Fruit fly (Drosophila melanogaster) whole organism, embryonic: Measurements from ENCODE around the gene SPoCk.
A peak's percentile ranks its signal among the peaks of the same experiment; 100 is the strongest.

ENCODE experiments used
- Aef1 ChIP-seq: fragments of 200-800 bp; sonication (Bioruptor generic); IDR thresholded peaks from 3 replicates; pipeline ENCODE4 v1.3.6; 2022; ENCODE audit warnings: missing biosample characterization, missing genetic modification characterization
- Antp ChIP-seq: fragments of 200-800 bp; sonication (Bioruptor generic); optimal IDR thresholded peaks from 3 replicates; lab custom pipeline; 2016; ENCODE audit warnings: missing biosample characterization, missing genetic modification characterization
- BEAF-32 ChIP-seq: fragments of 200-800 bp; sonication (Bioruptor generic); optimal IDR thresholded peaks from 3 replicates; lab custom pipeline; 2017; ENCODE audit warnings: missing biosample characterization, missing genetic modification characterization, mild to moderate bottlenecking, moderate library complexity, missing genetic modification reagents
- CG11696 ChIP-seq: fragments of 200-800 bp; sonication (Bioruptor generic); IDR thresholded peaks from 2 replicates; pipeline ENCODE4 v1.3.6; 2022; ENCODE audit warnings: missing biosample characterization, missing genetic modification characterization
- CG14441 ChIP-seq: fragments of 200-800 bp; sonication (Bioruptor generic); IDR thresholded peaks from 2 replicates; pipeline ENCODE4 v1.3.6; 2022; ENCODE audit warnings: missing biosample characterization, missing genetic modification characterization
- CG15696 ChIP-seq: fragments of 200-800 bp; sonication (Bioruptor generic); optimal IDR thresholded peaks from 2 replicates; lab custom pipeline; 2019; ENCODE audit warnings: missing biosample characterization, mild to moderate bottlenecking, missing genetic modification characterization, moderate library complexity
- CG16779 ChIP-seq: fragments of 200-800 bp; sonication (Bioruptor generic); IDR thresholded peaks from 2 replicates; pipeline ENCODE4 v1.3.6; 2022; ENCODE audit warnings: missing biosample characterization, missing genetic modification characterization
- CG17385 ChIP-seq: fragments of 200-800 bp; sonication (Bioruptor generic); optimal IDR thresholded peaks from 3 replicates; lab custom pipeline; 2018; ENCODE audit warnings: missing biosample characterization, mild to moderate bottlenecking, missing genetic modification characterization
- CG17568 ChIP-seq: fragments of 200-800 bp; sonication (Bioruptor generic); optimal IDR thresholded peaks from 2 replicates; lab custom pipeline; 2018; ENCODE audit warnings: missing biosample characterization, mild to moderate bottlenecking, missing genetic modification characterization, moderate library complexity
- CG2678 ChIP-seq: fragments of 200-800 bp; sonication (Bioruptor generic); optimal IDR thresholded peaks from 3 replicates; lab custom pipeline; 2019; ENCODE audit warnings: missing biosample characterization, mild to moderate bottlenecking, missing genetic modification characterization, moderate library complexity
- CG2712 ChIP-seq: fragments of 200-800 bp; optimal IDR thresholded peaks from 3 replicates; lab custom pipeline; 2019; ENCODE audit warnings: missing biosample characterization, mild to moderate bottlenecking, missing genetic modification characterization, moderate library complexity
- CG30020 ChIP-seq: fragments of 200-800 bp; optimal IDR thresholded peaks from 2 replicates; lab custom pipeline; 2019; ENCODE audit warnings: missing biosample characterization, mild to moderate bottlenecking, missing genetic modification characterization, moderate library complexity
- CG31365 ChIP-seq: fragments of 200-800 bp; sonication (Bioruptor generic); optimal IDR thresholded peaks from 2 replicates; lab custom pipeline; 2018; ENCODE audit warnings: missing biosample characterization, mild to moderate bottlenecking, missing genetic modification characterization
- CG33213 ChIP-seq: fragments of 200-800 bp; sonication (Bioruptor generic); optimal IDR thresholded peaks from 3 replicates; lab custom pipeline; 2016; ENCODE audit warnings: missing biosample characterization, missing genetic modification characterization
- CG34422 ChIP-seq: fragments of 200-800 bp; sonication (Bioruptor generic); IDR thresholded peaks from 3 replicates; pipeline ENCODE4 v1.3.6; 2022; ENCODE audit warnings: missing biosample characterization, missing genetic modification characterization
- CG4328 ChIP-seq: fragments of 200-800 bp; sonication (Bioruptor generic); optimal IDR thresholded peaks from 3 replicates; lab custom pipeline; 2017; ENCODE audit warnings: missing biosample characterization, missing genetic modification reagents, missing genetic modification characterization
- CG5180 ChIP-seq: fragments of 200-800 bp; sonication (Bioruptor generic); optimal IDR thresholded peaks from 3 replicates; lab custom pipeline; 2017; ENCODE audit warnings: missing biosample characterization, missing genetic modification characterization, mild to moderate bottlenecking, moderate library complexity, missing genetic modification reagents
- CG5953 ChIP-seq: fragments of 200-800 bp; sonication (Bioruptor generic); IDR thresholded peaks from 2 replicates; pipeline ENCODE4 v1.3.6; 2022; ENCODE audit warnings: missing biosample characterization, missing genetic modification characterization
- CG6254 ChIP-seq: fragments of 200-800 bp; sonication (Bioruptor generic); optimal IDR thresholded peaks from 3 replicates; lab custom pipeline; 2017; ENCODE audit warnings: mild to moderate bottlenecking, missing biosample characterization, missing genetic modification reagents, missing genetic modification characterization
- CG7963 ChIP-seq: fragments of 200-800 bp; sonication (Bioruptor generic); IDR thresholded peaks from 3 replicates; pipeline ENCODE4 v1.3.6; 2022; ENCODE audit warnings: missing biosample characterization, missing genetic modification characterization; ENCODE audit not compliant: partially characterized antibody
- CG8478 ChIP-seq: fragments of >200 bp; optimal IDR thresholded peaks from 2 replicates; lab custom pipeline; 2018
- CTCF ChIP-seq: fragments of 200-800 bp; sonication (Bioruptor generic); optimal IDR thresholded peaks from 2 replicates; lab custom pipeline; 2017; ENCODE audit warnings: missing biosample characterization, mild to moderate bottlenecking, missing genetic modification characterization, moderate library complexity
- Dfd ChIP-seq, 2 experiments: fragments of >200 bp; optimal IDR thresholded peaks; 2 replicates each; lab custom pipeline; 2017; ENCODE audit warnings: missing biosample characterization in 2 of 2, missing genetic modification characterization in 2 of 2
- Eip74EF ChIP-seq, 2 experiments: fragments of 200-800 bp in 1 of 2; fragments of >200 bp in 1 of 2; sonication (Bioruptor generic) in 1 of 2; optimal IDR thresholded peaks; 2 replicates each; lab custom pipeline; 2017 to 2019; ENCODE audit warnings: missing biosample characterization in 2 of 2, missing genetic modification characterization in 2 of 2, mild to moderate bottlenecking in 1 of 2, moderate library complexity in 1 of 2
- Ets65A ChIP-seq: fragments of 200-800 bp; sonication (Bioruptor generic); peaks from one replicate; lab custom pipeline; 2016; ENCODE audit warnings: missing biosample characterization, missing genetic modification characterization
- H15 ChIP-seq: fragments of 200-800 bp; sonication (Bioruptor generic); IDR thresholded peaks from 3 replicates; pipeline ENCODE4 v1.3.6; 2022; ENCODE audit warnings: missing biosample characterization, missing genetic modification characterization
- Hey ChIP-seq: fragments of 200-800 bp; sonication (Bioruptor generic); optimal IDR thresholded peaks from 3 replicates; lab custom pipeline; 2018; ENCODE audit warnings: missing biosample characterization, mild to moderate bottlenecking, missing genetic modification characterization
- Hmr ChIP-seq: fragments of 200-800 bp; sonication (Bioruptor generic); optimal IDR thresholded peaks from 3 replicates; lab custom pipeline; 2017; ENCODE audit warnings: mild to moderate bottlenecking, missing biosample characterization, missing genetic modification reagents, missing genetic modification characterization
- NC2β ChIP-seq: fragments of 200-800 bp; sonication (Bioruptor generic); optimal IDR thresholded peaks from 2 replicates; lab custom pipeline; 2016; ENCODE audit warnings: missing biosample characterization, missing genetic modification characterization
- Nf-YB ChIP-seq: fragments of 200-800 bp; sonication (Bioruptor generic); optimal IDR thresholded peaks from 3 replicates; lab custom pipeline; 2019; ENCODE audit warnings: missing biosample characterization, mild to moderate bottlenecking, missing genetic modification characterization, moderate library complexity
- NfI ChIP-seq: fragments of 200-800 bp; sonication (Bioruptor generic); optimal IDR thresholded peaks from 3 replicates; lab custom pipeline; 2018; ENCODE audit warnings: missing biosample characterization, mild to moderate bottlenecking, missing genetic modification characterization, moderate library complexity
- Ravus ChIP-seq: fragments of 200-800 bp; sonication (Bioruptor generic); IDR thresholded peaks from 2 replicates; pipeline ENCODE4 v1.3.6; 2022; ENCODE audit warnings: missing biosample characterization, missing genetic modification characterization
- Rx ChIP-seq: fragments of 200-800 bp; sonication (Bioruptor generic); IDR thresholded peaks from 2 replicates; pipeline ENCODE4 v1.3.6; 2022; ENCODE audit warnings: missing biosample characterization, missing genetic modification characterization
- Scr ChIP-seq: fragments of 200-800 bp; sonication (Bioruptor generic); IDR thresholded peaks from 2 replicates; pipeline ENCODE4 v1.3.6; 2022; ENCODE audit warnings: missing biosample characterization, missing genetic modification characterization; ENCODE audit not compliant: partially characterized antibody
- Sry-δ ChIP-seq: fragments of 200-800 bp; sonication (Bioruptor generic); optimal IDR thresholded peaks from 2 replicates; lab custom pipeline; 2016; ENCODE audit warnings: missing biosample characterization, missing genetic modification characterization
- Stat92E ChIP-seq, 3 experiments: fragments of >200 bp in 2 of 3; fragments of 200-800 bp in 1 of 3; sonication (Bioruptor generic) in 1 of 3; optimal IDR thresholded peaks; 2 replicates each; lab custom pipeline; 2017 to 2019; ENCODE audit warnings: missing biosample characterization in 3 of 3, missing genetic modification characterization in 3 of 3, mild to moderate bottlenecking in 1 of 3, moderate library complexity in 1 of 3
- ac ChIP-seq: fragments of 200-800 bp; sonication (Bioruptor generic); optimal IDR thresholded peaks from 3 replicates; lab custom pipeline; 2017; ENCODE audit warnings: missing biosample characterization, mild to moderate bottlenecking, missing genetic modification characterization
- btn ChIP-seq: fragments of 200-800 bp; sonication (Bioruptor generic); optimal IDR thresholded peaks from 2 replicates; lab custom pipeline; 2016; ENCODE audit warnings: missing biosample characterization, missing genetic modification characterization
- chinmo ChIP-seq: fragments of 200-800 bp; sonication (Bioruptor generic); IDR thresholded peaks from 4 replicates; pipeline ENCODE4 v1.3.6; 2022; ENCODE audit warnings: missing biosample characterization, missing genetic modification characterization; ENCODE audit not compliant: partially characterized antibody
- dan ChIP-seq: fragments of 200-800 bp; sonication (Bioruptor generic); IDR thresholded peaks from 2 replicates; pipeline ENCODE4 v1.3.6; 2022; ENCODE audit warnings: missing biosample characterization, missing genetic modification characterization
- dm ChIP-seq: fragments of 200-800 bp; sonication (Bioruptor generic); optimal IDR thresholded peaks from 3 replicates; lab custom pipeline; 2016; ENCODE audit warnings: missing biosample characterization, missing genetic modification characterization
- gem ChIP-seq: fragments of 200-800 bp; sonication (Bioruptor generic); optimal IDR thresholded peaks from 2 replicates; lab custom pipeline; 2019; ENCODE audit warnings: missing biosample characterization, mild to moderate bottlenecking, missing genetic modification characterization, moderate library complexity
- grau ChIP-seq: fragments of 200-800 bp; optimal IDR thresholded peaks from 3 replicates; lab custom pipeline; 2019; ENCODE audit warnings: missing biosample characterization, mild to moderate bottlenecking, missing genetic modification characterization, moderate library complexity
- ken ChIP-seq: fragments of 200-800 bp; sonication (Bioruptor generic); IDR thresholded peaks from 3 replicates; pipeline ENCODE4 v1.3.6; 2022; ENCODE audit warnings: missing biosample characterization, missing genetic modification characterization
- lov ChIP-seq, 2 experiments: fragments of 200-800 bp in 1 of 2; fragments of >200 bp in 1 of 2; sonication (Bioruptor generic) in 1 of 2; IDR thresholded peaks in 1 of 2; optimal IDR thresholded peaks in 1 of 2; 2 replicates in 1 of 2; 3 replicates in 1 of 2; pipeline versions ENCODE4 v1.3.6 to Lab custom; 2017 to 2022; ENCODE audit warnings: missing biosample characterization in 1 of 2, missing genetic modification characterization in 1 of 2
- onecut ChIP-seq: fragments of 200-800 bp; sonication (Bioruptor generic); IDR thresholded peaks from 2 replicates; pipeline ENCODE4 v1.3.6; 2022; ENCODE audit warnings: missing biosample characterization, missing genetic modification characterization
- sens ChIP-seq: fragments of 200-800 bp; sonication (Bioruptor generic); peaks from one replicate; lab custom pipeline; 2016; ENCODE audit warnings: missing biosample characterization, missing genetic modification characterization
- slou ChIP-seq: fragments of 200-800 bp; sonication (Bioruptor generic); optimal IDR thresholded peaks from 3 replicates; lab custom pipeline; 2016; ENCODE audit warnings: missing biosample characterization, missing genetic modification characterization
- ssp ChIP-seq: fragments of 200-800 bp; sonication (Bioruptor generic); IDR thresholded peaks from 2 replicates; pipeline ENCODE4 v1.3.6; 2022; ENCODE audit warnings: missing biosample characterization, missing genetic modification characterization
- stwl ChIP-seq: fragments of 200-800 bp; sonication (Bioruptor generic); optimal IDR thresholded peaks from 3 replicates; lab custom pipeline; 2018; ENCODE audit warnings: missing biosample characterization, mild to moderate bottlenecking, missing genetic modification characterization, moderate library complexity
- tna ChIP-seq: fragments of 200-800 bp; sonication (Bioruptor generic); IDR thresholded peaks from 2 replicates; pipeline ENCODE4 v1.3.6; 2022; ENCODE audit warnings: missing biosample characterization, missing genetic modification characterization; ENCODE audit not compliant: partially characterized antibody
- wdn ChIP-seq: fragments of 200-800 bp; sonication (Bioruptor generic); IDR thresholded peaks from 2 replicates; pipeline ENCODE4 v1.3.6; 2022; ENCODE audit warnings: missing biosample characterization, missing genetic modification characterization

SPoCk gene

DNA sequence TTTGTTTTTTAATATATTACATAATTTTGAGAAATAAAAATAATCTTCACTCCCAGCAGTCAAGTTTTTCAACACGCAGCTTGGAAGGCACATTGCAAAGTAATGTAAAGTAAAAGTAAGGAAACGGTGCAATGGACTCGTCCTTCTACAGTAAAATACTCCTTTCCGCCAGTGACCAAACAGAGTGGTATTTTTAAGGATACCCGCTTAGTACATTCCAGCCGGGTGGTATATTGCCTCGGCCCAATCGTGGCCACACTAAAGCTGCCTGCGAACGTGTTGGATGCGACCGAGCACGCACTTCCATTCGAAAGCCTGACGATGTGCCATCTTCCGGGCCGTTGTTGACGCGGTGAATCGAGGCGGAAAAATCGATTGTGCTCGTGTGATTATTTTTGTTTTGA lies at the start of gene SPoCk:
Gene SPoCk, plus strand, starts transcription at position 298 of the 404 bp plus-strand sequence.
- TF ChIP-seq CG2712 (tag; lab: Kevin White, UChicago) (no peak), CTCF (GFP tag; lab: Kevin White, UChicago) (peak; percentile 63), CG11696 (GFP tag; lab: Robert Waterston, UW) (no peak), CG14441 (no peak), Antp (no peak), Eip74EF (GFP tag; optimal IDR thresholded peaks at IDR 0.05; lab: Kevin White, UChicago) (no peak), CG16779 (GFP tag; lab: Robert Waterston, UW) (no peak), Scr (GFP tag; lab: Robert Waterston, UW) (no peak), Rx (GFP tag; lab: Robert Waterston, UW) (no peak), Stat92E (GFP tag; optimal IDR thresholded peaks at IDR 0.05; lab: Kevin White, UChicago) (no peak), CG33213 (GFP tag; lab: Kevin White, UChicago) (peak; percentile 13), Dfd (GFP tag; optimal IDR thresholded peaks at IDR 0.05; lab: Kevin White, UChicago) (no peak), slou (GFP tag; lab: Kevin White, UChicago) (no peak), onecut (GFP tag; lab: Robert Waterston, UW) (peak; percentile 98), CG4328 (GFP tag; lab: Kevin White, UChicago) (no peak), ssp (no peak), CG6254 (GFP tag; lab: Kevin White, UChicago) (no peak), Ravus (GFP tag; lab: Robert Waterston, UW) (no peak), Sry-δ (no peak), CG17568 (GFP tag; lab: Kevin White, UChicago) (no peak), Aef1 (GFP tag; lab: Robert Waterston, UW) (no peak), NfI (GFP tag; lab: Kevin White, UChicago) (no peak), ken (GFP tag; lab: Robert Waterston, UW) (no peak), stwl (tag; lab: Kevin White, UChicago) (peak; percentile 66), CG8478 (lab: Kevin White, UChicago) (no peak), CG34422 (GFP tag; lab: Robert Waterston, UW) (no peak), gem (tag; lab: Kevin White, UChicago) (no peak), Ets65A (peak; percentile 52), btn (GFP tag; lab: Kevin White, UChicago) (no peak), Nf-YB (no peak), Hey (no peak), BEAF-32 (GFP tag; lab: Kevin White, UChicago) (peak; percentile 19), tna (no peak), NC2β (GFP tag; lab: Kevin White, UChicago) (no peak), CG15696 (tag; lab: Kevin White, UChicago) (no peak), chinmo (no peak), lov (optimal IDR thresholded peaks at IDR 0.05; lab: Kevin White, UChicago) (no peak), lov (GFP tag; IDR thresholded peaks at IDR 0.05; lab: Robert Waterston, UW) (no peak), dan (GFP tag; lab: Robert Waterston, UW) (no peak), CG17385 (no peak), ac (no peak), sens (GFP tag; lab: Kevin White, UChicago) (no peak), dm (GFP tag; lab: Kevin White, UChicago) (no peak), Hmr (GFP tag; lab: Kevin White, UChicago) (peak; percentile 24), CG5953 (GFP tag; lab: Robert Waterston, UW) (no peak), CG5180 (peak; percentile 97), CG2678 (tag; lab: Kevin White, UChicago) (no peak), CG31365 (tag; lab: Kevin White, UChicago) (no peak), CG7963 (GFP tag; lab: Robert Waterston, UW) (no peak), H15 (no peak), wdn (GFP tag; lab: Robert Waterston, UW) (no peak), grau (tag; lab: Kevin White, UChicago) (no peak), CG30020 (no peak)
